Fruit fly (Drosophila melanogaster): ENCODE results near the gene CG42585.

dm6 chr2L:14745068-14745467 is 5.4 kb downstream of the CG42585 start, which contains the start of gene CG42587:
- no peak for TF ChIP-seq psq (optimal IDR thresholded peaks at IDR 0.05)
- TF ChIP-seq Dll (optimal IDR thresholded peaks at IDR 0.05) = no peak
- no peak for TF ChIP-seq EcR (GFP tag; optimal IDR thresholded peaks at IDR 0.05)
- TF ChIP-seq pan (optimal IDR thresholded peaks at IDR 0.05) = no peak
- TF ChIP-seq usp (GFP tag; optimal IDR thresholded peaks at IDR 0.05) = no peak
- no peak for TF ChIP-seq CG8478 (optimal IDR thresholded peaks at IDR 0.05)
